Fruit fly (Drosophila melanogaster) whole organism, embryonic: ENCODE data around the gene CG43880.

Experiments used
- Awh ChIP-seq: fragments of 200-800 bp; sonication (Bioruptor generic); IDR thresholded peaks from 2 replicates; pipeline ENCODE4, ENCODE4 v1.3.6; 2022; ENCODE audit warnings: missing biosample characterization, missing genetic modification characterization
- BtbVII ChIP-seq: fragments of 200-800 bp; sonication (Bioruptor generic); optimal IDR thresholded peaks from 3 replicates; lab custom pipeline; 2017; ENCODE audit warnings: missing biosample characterization, mild to moderate bottlenecking, missing genetic modification characterization
- Bteb2 ChIP-seq: fragments of 200-800 bp; sonication (Bioruptor generic); optimal IDR thresholded peaks from 2 replicates; lab custom pipeline; 2016; ENCODE audit warnings: missing biosample characterization, missing genetic modification characterization
- CG1024 ChIP-seq: fragments of 200-800 bp; sonication (Bioruptor generic); IDR thresholded peaks from 2 replicates; pipeline ENCODE4 v1.3.6; 2022; ENCODE audit warnings: missing biosample characterization, missing genetic modification characterization
- CG11093 ChIP-seq: fragments of 200-800 bp; sonication (Bioruptor generic); IDR thresholded peaks from 3 replicates; pipeline ENCODE4 v1.3.6; 2022; ENCODE audit warnings: missing biosample characterization, missing genetic modification characterization
- CG12155 ChIP-seq: fragments of 200-800 bp; sonication (Bioruptor generic); optimal IDR thresholded peaks from 3 replicates; lab custom pipeline; 2016; ENCODE audit warnings: missing biosample characterization, missing genetic modification characterization
- CG12236 ChIP-seq: fragments of 200-800 bp; sonication (Bioruptor generic); optimal IDR thresholded peaks from 2 replicates; lab custom pipeline; 2016; ENCODE audit warnings: missing biosample characterization, missing genetic modification characterization
- CG1233 ChIP-seq: fragments of 200-800 bp; sonication (Bioruptor generic); optimal IDR thresholded peaks from 4 replicates; lab custom pipeline; 2018; ENCODE audit warnings: missing biosample characterization, mild to moderate bottlenecking, missing genetic modification characterization
- CG12391 ChIP-seq: fragments of 200-800 bp; sonication (Bioruptor generic); optimal IDR thresholded peaks from 3 replicates; lab custom pipeline; 2018; ENCODE audit warnings: missing biosample characterization, mild to moderate bottlenecking, missing genetic modification characterization, moderate library complexity
- CG12769 ChIP-seq: fragments of 200-800 bp; sonication (Bioruptor generic); optimal IDR thresholded peaks from 2 replicates; lab custom pipeline; 2019; ENCODE audit warnings: missing biosample characterization, mild to moderate bottlenecking, missing genetic modification characterization, moderate library complexity
- CG13123 ChIP-seq: fragments of 200-800 bp; sonication (Bioruptor generic); optimal IDR thresholded peaks from 2 replicates; lab custom pipeline; 2016; ENCODE audit warnings: missing biosample characterization, missing genetic modification characterization
- CG14860 ChIP-seq: fragments of 200-800 bp; sonication (Bioruptor generic); IDR thresholded peaks from 3 replicates; pipeline ENCODE4 v1.3.6; 2022; ENCODE audit warnings: missing biosample characterization, missing genetic modification characterization; ENCODE audit not compliant: partially characterized antibody
- CG16815 ChIP-seq: fragments of 200-800 bp; sonication (Bioruptor generic); optimal IDR thresholded peaks from 3 replicates; lab custom pipeline; 2017; ENCODE audit warnings: missing biosample characterization, mild to moderate bottlenecking, missing genetic modification characterization
- CG17802 ChIP-seq: fragments of 200-800 bp; sonication (Bioruptor generic); optimal IDR thresholded peaks from 2 replicates; lab custom pipeline; 2018; ENCODE audit warnings: missing biosample characterization, mild to moderate bottlenecking, missing genetic modification characterization, moderate library complexity
- CG17912 ChIP-seq: fragments of 200-800 bp; sonication (Bioruptor generic); optimal IDR thresholded peaks from 2 replicates; lab custom pipeline; 2018; ENCODE audit warnings: missing biosample characterization, mild to moderate bottlenecking, missing genetic modification characterization
- CG18011 ChIP-seq: fragments of 200-800 bp; sonication (Bioruptor generic); optimal IDR thresholded peaks from 2 replicates; lab custom pipeline; 2017; ENCODE audit warnings: missing biosample characterization, missing genetic modification characterization, mild to moderate bottlenecking, moderate library complexity, missing genotype
- CG3163 ChIP-seq: fragments of 200-800 bp; sonication (Bioruptor generic); optimal IDR thresholded peaks from 3 replicates; lab custom pipeline; 2016; ENCODE audit warnings: missing biosample characterization, missing genetic modification characterization
- CG33213 ChIP-seq: fragments of 200-800 bp; sonication (Bioruptor generic); optimal IDR thresholded peaks from 3 replicates; lab custom pipeline; 2016; ENCODE audit warnings: missing biosample characterization, missing genetic modification characterization
- CG4820 ChIP-seq: fragments of 200-800 bp; sonication (Bioruptor generic); optimal IDR thresholded peaks from 3 replicates; lab custom pipeline; 2016; ENCODE audit warnings: missing biosample characterization, missing genetic modification characterization
- CG8388 ChIP-seq: fragments of 200-800 bp; sonication (Bioruptor generic); optimal IDR thresholded peaks from 2 replicates; lab custom pipeline; 2019; ENCODE audit warnings: missing biosample characterization, mild to moderate bottlenecking, missing genetic modification characterization, moderate library complexity
- CG9727 ChIP-seq: fragments of 200-800 bp; sonication (Bioruptor generic); optimal IDR thresholded peaks from 3 replicates; lab custom pipeline; 2017; ENCODE audit warnings: missing biosample characterization, mild to moderate bottlenecking, missing genetic modification characterization
- Fer1 ChIP-seq: fragments of 200-800 bp; sonication (Bioruptor generic); optimal IDR thresholded peaks from 2 replicates; lab custom pipeline; 2017; ENCODE audit warnings: missing biosample characterization, mild to moderate bottlenecking, missing genetic modification characterization
- Fer3 ChIP-seq: fragments of 200-800 bp; sonication (Bioruptor generic); optimal IDR thresholded peaks from 2 replicates; lab custom pipeline; 2018; ENCODE audit warnings: missing biosample characterization, mild to moderate bottlenecking, missing genetic modification characterization, moderate library complexity
- HLHmδ ChIP-seq: fragments of 200-800 bp; sonication (Bioruptor generic); optimal IDR thresholded peaks from 2 replicates; lab custom pipeline; 2018; ENCODE audit warnings: missing biosample characterization, mild to moderate bottlenecking, missing genetic modification characterization, moderate library complexity
- Nf-YA ChIP-seq: fragments of 200-800 bp; sonication (Bioruptor generic); IDR thresholded peaks from 2 replicates; pipeline ENCODE4 v1.3.6; 2022; ENCODE audit warnings: missing biosample characterization, missing genetic modification characterization
- Nf-YB ChIP-seq: fragments of 200-800 bp; sonication (Bioruptor generic); optimal IDR thresholded peaks from 3 replicates; lab custom pipeline; 2019; ENCODE audit warnings: missing biosample characterization, mild to moderate bottlenecking, missing genetic modification characterization, moderate library complexity
- Tbp ChIP-seq: fragments of >200 bp; optimal IDR thresholded peaks from 2 replicates; lab custom pipeline; 2018; ENCODE audit warnings: missing biosample characterization, missing genetic modification characterization
- cg ChIP-seq: fragments of 200-800 bp; sonication (Bioruptor generic); optimal IDR thresholded peaks from 3 replicates; lab custom pipeline; 2019; ENCODE audit warnings: missing biosample characterization, mild to moderate bottlenecking, missing genetic modification characterization, moderate library complexity
- chif ChIP-seq, 2 experiments: fragments of 200-800 bp; sonication (Bioruptor generic); optimal IDR thresholded peaks; 3 replicates each; lab custom pipeline; 2016; ENCODE audit warnings: missing biosample characterization in 2 of 2, missing genetic modification characterization in 2 of 2
- chinmo ChIP-seq: fragments of 200-800 bp; sonication (Bioruptor generic); IDR thresholded peaks from 4 replicates; pipeline ENCODE4 v1.3.6; 2022; ENCODE audit warnings: missing biosample characterization, missing genetic modification characterization; ENCODE audit not compliant: partially characterized antibody
- crp ChIP-seq, 2 experiments: fragments of 200-800 bp; sonication (Bioruptor generic); optimal IDR thresholded peaks; 2 replicates in 1 of 2; 3 replicates in 1 of 2; lab custom pipeline; 2017; ENCODE audit warnings: missing biosample characterization in 2 of 2, missing genetic modification characterization in 2 of 2, mild to moderate bottlenecking in 1 of 2, moderate library complexity in 1 of 2
- cwo ChIP-seq: fragments of 200-800 bp; sonication (Bioruptor generic); optimal IDR thresholded peaks from 3 replicates; lab custom pipeline; 2017; ENCODE audit warnings: missing biosample characterization, missing genetic modification characterization, mild to moderate bottlenecking, moderate library complexity, missing genetic modification reagents
- dimm ChIP-seq: fragments of 200-800 bp; sonication (Bioruptor generic); IDR thresholded peaks from 2 replicates; pipeline ENCODE4 v1.3.6; 2022; ENCODE audit warnings: missing biosample characterization, missing genetic modification characterization
- esg ChIP-seq: fragments of 200-800 bp; sonication (Bioruptor generic); conservative IDR thresholded peaks from 2 replicates; pipeline ENCODE4 v1.3.6; 2022; ENCODE audit warnings: missing biosample characterization, missing genetic modification characterization
- fd3F ChIP-seq: fragments of 200-800 bp; sonication (Bioruptor generic); optimal IDR thresholded peaks from 2 replicates; lab custom pipeline; 2018; ENCODE audit warnings: missing biosample characterization, mild to moderate bottlenecking, missing genetic modification characterization, moderate library complexity
- gce ChIP-seq: fragments of 200-800 bp; sonication (Bioruptor generic); IDR thresholded peaks from 3 replicates; pipeline ENCODE4 v1.3.6; 2022; ENCODE audit warnings: missing biosample characterization, missing genetic modification characterization
- gcm ChIP-seq: fragments of 200-800 bp; sonication (Bioruptor generic); optimal IDR thresholded peaks from 2 replicates; lab custom pipeline; 2019; ENCODE audit warnings: missing biosample characterization, mild to moderate bottlenecking, missing genetic modification characterization, moderate library complexity
- gcm2 ChIP-seq: fragments of 200-800 bp; sonication (Bioruptor generic); optimal IDR thresholded peaks from 2 replicates; lab custom pipeline; 2016; ENCODE audit warnings: missing biosample characterization, missing genetic modification characterization
- gro ChIP-seq: fragments of 200-800 bp; sonication (Bioruptor generic); optimal IDR thresholded peaks from 2 replicates; lab custom pipeline; 2016; ENCODE audit warnings: missing biosample characterization, missing genetic modification characterization
- hbn ChIP-seq: fragments of 200-800 bp; sonication (Bioruptor generic); IDR thresholded peaks from 2 replicates; pipeline ENCODE4 v1.3.6; 2022; ENCODE audit warnings: missing biosample characterization, missing genetic modification characterization; ENCODE audit not compliant: partially characterized antibody
- inv ChIP-seq: fragments of 200-800 bp; sonication (Bioruptor generic); IDR thresholded peaks from 2 replicates; pipeline ENCODE4 v1.3.6; 2022; ENCODE audit warnings: missing biosample characterization, missing genetic modification characterization; ENCODE audit not compliant: partially characterized antibody
- psq ChIP-seq: fragments of 200-800 bp; sonication (Bioruptor generic); optimal IDR thresholded peaks from 2 replicates; lab custom pipeline; 2017; ENCODE audit warnings: missing biosample characterization, missing genetic modification characterization
- sc ChIP-seq, 3 experiments: fragments of >200 bp in 2 of 3; fragments of 200-800 bp in 1 of 3; sonication (Bioruptor generic) in 1 of 3; optimal IDR thresholded peaks; 2 replicates in 2 of 3; 3 replicates in 1 of 3; lab custom pipeline; 2017; ENCODE audit warnings: mild to moderate bottlenecking in 1 of 3, missing biosample characterization in 1 of 3, missing genetic modification characterization in 1 of 3, missing genetic modification reagents in 1 of 3
- scrt ChIP-seq: fragments of 200-800 bp; sonication (Bioruptor generic); optimal IDR thresholded peaks from 2 replicates; lab custom pipeline; 2018; ENCODE audit warnings: missing biosample characterization, mild to moderate bottlenecking, missing genetic modification characterization, moderate library complexity
- sisA ChIP-seq: fragments of 200-800 bp; sonication (Bioruptor generic); IDR thresholded peaks from 2 replicates; pipeline ENCODE4 v1.3.6; 2022; ENCODE audit warnings: missing biosample characterization, missing genetic modification characterization
- sob ChIP-seq: fragments of 200-800 bp; sonication (Bioruptor generic); IDR thresholded peaks from 2 replicates; pipeline ENCODE4 v1.3.6; 2022; ENCODE audit warnings: missing biosample characterization, missing genetic modification characterization
- unc-4 ChIP-seq: fragments of 200-800 bp; sonication (Bioruptor generic); IDR thresholded peaks from 2 replicates; pipeline ENCODE4 v1.3.6; 2022; ENCODE audit warnings: missing biosample characterization, missing genetic modification characterization; ENCODE audit not compliant: partially characterized antibody
- zen2 ChIP-seq: fragments of 200-800 bp; sonication (Bioruptor generic); IDR thresholded peaks from 3 replicates; pipeline ENCODE4 v1.3.6; 2022; ENCODE audit warnings: missing biosample characterization, missing genetic modification characterization; ENCODE audit not compliant: partially characterized antibody

The CG43880 gene

DNA sequence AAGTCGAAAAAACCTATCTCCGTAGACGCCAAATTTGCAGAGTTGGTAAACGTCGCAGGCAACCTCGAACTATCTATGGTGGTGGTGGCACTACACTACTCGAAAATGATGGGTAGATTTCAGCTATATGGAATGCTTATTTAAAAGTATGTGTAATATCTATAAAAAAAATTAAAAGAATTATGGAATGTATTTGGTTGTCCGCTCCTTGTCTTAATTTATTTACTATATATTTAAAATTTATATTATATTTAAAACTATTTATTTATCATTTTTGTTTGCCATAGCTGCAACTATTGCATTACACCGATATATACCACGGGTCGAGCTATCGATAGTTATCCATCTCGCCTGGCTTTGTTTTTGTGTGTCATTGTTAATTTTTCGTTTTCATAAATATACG is 30.0 kb upstream of the CG43880 start, which contains the start of the genes HP4 and CG8209 (continued):
- peak; percentile 63 for TF ChIP-seq scrt (GFP tag; lab: Kevin White, UChicago)
- peak; percentile 73 for TF ChIP-seq CG12155 (GFP tag; lab: Kevin White, UChicago)
- TF ChIP-seq dimm (GFP tag; lab: Robert Waterston, UW): no peak; the same call in 1 of the 2 replicates
- peak; percentile 85 for TF ChIP-seq gcm (GFP tag; lab: Kevin White, UChicago)
- TF ChIP-seq crp (GFP tag; optimal IDR thresholded peaks at IDR 0.05; lab: Kevin White, UChicago): peak in 1 of 2 experiments; percentile 41
- TF ChIP-seq Bteb2 (GFP tag; lab: Kevin White, UChicago): peak; percentile 36
- peak; percentile 83 for TF ChIP-seq CG9727 (GFP tag; lab: Kevin White, UChicago)
- peak; percentile 63 for TF ChIP-seq Nf-YB
- peak; percentile 86 for TF ChIP-seq sisA (GFP tag; lab: Robert Waterston, UW)
- TF ChIP-seq CG4820 (GFP tag; lab: Kevin White, UChicago): peak; percentile 73
- TF ChIP-seq CG12769 (tag; lab: Kevin White, UChicago): peak; percentile 51
- peak; percentile 95 for TF ChIP-seq CG12391 (tag; lab: Kevin White, UChicago)
- no peak for TF ChIP-seq Tbp
- TF ChIP-seq sob (GFP tag; lab: Robert Waterston, UW): peak; percentile 92
- TF ChIP-seq zen2 (GFP tag; lab: Robert Waterston, UW): peak; percentile 92
- TF ChIP-seq CG17912 (GFP tag; lab: Kevin White, UChicago): peak; percentile 25
- TF ChIP-seq CG8388 (GFP tag; lab: Kevin White, UChicago): peak; percentile 86
- TF ChIP-seq HLHmδ: no peak
- peak; percentile 87 for TF ChIP-seq Fer1 (GFP tag; lab: Kevin White, UChicago)
- TF ChIP-seq CG17802 (tag; lab: Kevin White, UChicago): peak; percentile 2
- TF ChIP-seq chif (GFP tag; optimal IDR thresholded peaks at IDR 0.05; lab: Kevin White, UChicago): peak in 1 of 2 experiments; percentile 36
- no peak for TF ChIP-seq sc (optimal IDR thresholded peaks at IDR 0.05; lab: Kevin White, UChicago)
- peak; percentile 56 for TF ChIP-seq sc (GFP tag; optimal IDR thresholded peaks at IDR 0.05; lab: Kevin White, UChicago)
- peak; percentile 66 for TF ChIP-seq CG1233 (GFP tag; lab: Kevin White, UChicago)
- peak; percentile 67 for TF ChIP-seq CG13123 (GFP tag; lab: Kevin White, UChicago)
- TF ChIP-seq gro (GFP tag; lab: Kevin White, UChicago): peak; percentile 37
- peak; percentile 96 for TF ChIP-seq hbn (GFP tag; lab: Robert Waterston, UW)
- TF ChIP-seq BtbVII: peak; percentile 70
- peak; percentile 91 for TF ChIP-seq CG14860 (GFP tag; lab: Robert Waterston, UW)
- TF ChIP-seq cwo (GFP tag; lab: Kevin White, UChicago): peak; percentile 65
- peak; percentile 81 for TF ChIP-seq esg (GFP tag; lab: Robert Waterston, UW)
- TF ChIP-seq unc-4: peak; percentile 95
- peak; percentile 62; the same call in 1 of the 2 replicates for TF ChIP-seq CG1024 (GFP tag; lab: Robert Waterston, UW)
- peak; percentile 76 for TF ChIP-seq Fer3 (tag; lab: Kevin White, UChicago)
- peak; percentile 67 for TF ChIP-seq psq
- no peak for TF ChIP-seq CG12236
- peak; percentile 48; the same call in 1 of the 3 replicates for TF ChIP-seq CG11093 (GFP tag; lab: Robert Waterston, UW)
- peak; percentile 49; the same call in 1 of the 2 replicates for TF ChIP-seq Nf-YA (GFP tag; lab: Robert Waterston, UW)
- TF ChIP-seq Awh (GFP tag; lab: Robert Waterston, UW): peak; percentile 76
- TF ChIP-seq chinmo (GFP tag; lab: Robert Waterston, UW): peak; percentile 93; the same call in 2 of the 4 replicates
- TF ChIP-seq CG33213 (GFP tag; lab: Kevin White, UChicago): peak; percentile 17
- TF ChIP-seq gce: 0 out of 3 replicates have a peak, but pooled peaks have one; percentile 37
- peak; percentile 74 for TF ChIP-seq fd3F (GFP tag; lab: Kevin White, UChicago)
- TF ChIP-seq CG16815 (GFP tag; lab: Kevin White, UChicago): peak; percentile 67
- no peak for TF ChIP-seq cg (GFP tag; lab: Kevin White, UChicago)
- TF ChIP-seq inv (GFP tag; lab: Robert Waterston, UW): peak; percentile 86
- TF ChIP-seq CG18011 (GFP tag; lab: Kevin White, UChicago): peak; percentile 59
- peak; percentile 52 for TF ChIP-seq gcm2
- peak; percentile 39 for TF ChIP-seq CG3163 (GFP tag; lab: Kevin White, UChicago)
